Worm (Caenorhabditis elegans) whole organism, L2 larva: ENCODE data around the gene mdt-22.

Experiments used
- C34F6.9 ChIP-seq: fragments of 150-350 bp; optimal IDR thresholded peaks from 2 replicates; lab custom pipeline; 2014; ENCODE audit warnings: missing biosample characterization, missing genetic modification characterization
- F13H6.1 ChIP-seq: sonication (generic microtip); optimal IDR thresholded peaks from 2 replicates; lab custom pipeline; 2016; ENCODE audit warnings: missing genetic modification characterization, missing compliant biosample characterization
- R02D3.7 ChIP-seq: fragments of 150-350 bp; optimal IDR thresholded peaks from 2 replicates; lab custom pipeline; 2014; ENCODE audit warnings: missing biosample characterization, missing genetic modification characterization
- Y55F3AM.14 ChIP-seq: fragments of 200-800 bp; sonication (Bioruptor generic); optimal IDR thresholded peaks from 2 replicates; lab custom pipeline; 2018; ENCODE audit warnings: mild to moderate bottlenecking, missing genetic modification characterization, missing compliant biosample characterization
- ZK546.5 ChIP-seq: sonication (generic microtip); optimal IDR thresholded peaks from 2 replicates; lab custom pipeline; 2017; ENCODE audit warnings: missing biosample characterization, missing genetic modification characterization
- alr-1 ChIP-seq: fragments of 150-350 bp; optimal IDR thresholded peaks from 2 replicates; lab custom pipeline; 2014; ENCODE audit warnings: missing biosample characterization, missing genetic modification characterization
- aly-2 ChIP-seq: fragments of 150-350 bp; optimal IDR thresholded peaks from 2 replicates; lab custom pipeline; 2014; ENCODE audit warnings: missing biosample characterization, missing genetic modification characterization
- ama-1 ChIP-seq: fragments of 150-350 bp; optimal IDR thresholded peaks from 2 replicates; lab custom pipeline; 2018; ENCODE audit warnings: inconsistent platforms
- ceh-16 ChIP-seq: fragments of 150-350 bp; optimal IDR thresholded peaks from 2 replicates; lab custom pipeline; 2014; ENCODE audit warnings: missing biosample characterization, missing genetic modification characterization
- ceh-82 ChIP-seq: fragments of 150-350 bp; optimal IDR thresholded peaks from 2 replicates; lab custom pipeline; 2014; ENCODE audit warnings: missing biosample characterization, missing genetic modification characterization
- crh-2 ChIP-seq: sonication (generic microtip); optimal IDR thresholded peaks from 2 replicates; lab custom pipeline; 2017; ENCODE audit warnings: missing biosample characterization, missing genetic modification characterization
- egl-27 ChIP-seq: sonication (generic microtip); optimal IDR thresholded peaks from 3 replicates; lab custom pipeline; 2017; ENCODE audit warnings: missing biosample characterization, missing genetic modification reagents, missing genetic modification characterization
- elt-1 ChIP-seq: fragments of 150-350 bp; optimal IDR thresholded peaks from 2 replicates; lab custom pipeline; 2014; ENCODE audit warnings: missing biosample characterization, missing genetic modification characterization
- elt-3 ChIP-seq: sonication (generic microtip); optimal IDR thresholded peaks from 2 replicates; lab custom pipeline; 2017; ENCODE audit warnings: missing biosample characterization, missing genetic modification characterization
- fos-1 ChIP-seq: fragments of 150-350 bp; optimal IDR thresholded peaks from 2 replicates; lab custom pipeline; 2014; ENCODE audit warnings: missing biosample characterization, missing genetic modification characterization
- gmeb-1 ChIP-seq: fragments of 150-350 bp; optimal IDR thresholded peaks from 2 replicates; lab custom pipeline; 2014; ENCODE audit warnings: missing biosample characterization, missing genetic modification characterization
- lin-11 ChIP-seq: fragments of 150-350 bp; sonication (generic microtip); optimal IDR thresholded peaks from 2 replicates; lab custom pipeline; 2014; ENCODE audit warnings: missing biosample characterization, missing genetic modification characterization, inconsistent platforms, mixed read lengths
- lin-13 ChIP-seq: fragments of 150-350 bp; optimal IDR thresholded peaks from 2 replicates; lab custom pipeline; 2014; ENCODE audit warnings: missing biosample characterization, missing genetic modification reagents, missing genetic modification characterization
- lsy-2 ChIP-seq, 2 experiments: fragments of 150-350 bp in 1 of 2; sonication (generic microtip) in 1 of 2; optimal IDR thresholded peaks; 2 replicates each; lab custom pipeline; 2014 to 2017; ENCODE audit warnings: missing biosample characterization in 2 of 2, missing genetic modification characterization in 2 of 2
- mbf-1 ChIP-seq: sonication (generic microtip); optimal IDR thresholded peaks from 2 replicates; lab custom pipeline; 2017; ENCODE audit warnings: missing biosample characterization, missing genetic modification characterization
- nhr-10 ChIP-seq: sonication (generic microtip); optimal IDR thresholded peaks from 2 replicates; lab custom pipeline; 2017; ENCODE audit warnings: missing biosample characterization, missing genetic modification characterization
- nhr-11 ChIP-seq: fragments of 150-350 bp; optimal IDR thresholded peaks from 2 replicates; lab custom pipeline; 2014; ENCODE audit warnings: missing biosample characterization, missing genetic modification characterization
- nhr-12 ChIP-seq: fragments of 150-350 bp; optimal IDR thresholded peaks from 2 replicates; lab custom pipeline; 2014; ENCODE audit warnings: missing biosample characterization, missing genetic modification characterization
- nhr-129 ChIP-seq: fragments of 150-350 bp; optimal IDR thresholded peaks from 2 replicates; lab custom pipeline; 2014; ENCODE audit warnings: missing biosample characterization, missing genetic modification characterization
- nhr-21 ChIP-seq: fragments of 150-350 bp; optimal IDR thresholded peaks from 2 replicates; lab custom pipeline; 2014; ENCODE audit warnings: missing biosample characterization, missing genetic modification characterization
- nhr-237 ChIP-seq: fragments of 150-350 bp; optimal IDR thresholded peaks from 2 replicates; lab custom pipeline; 2014; ENCODE audit warnings: missing biosample characterization, missing genetic modification characterization
- nhr-6 ChIP-seq: fragments of 150-350 bp; optimal IDR thresholded peaks from 2 replicates; lab custom pipeline; 2014; ENCODE audit warnings: missing biosample characterization, missing genetic modification characterization
- peb-1 ChIP-seq: fragments of 150-350 bp; optimal IDR thresholded peaks from 2 replicates; lab custom pipeline; 2014; ENCODE audit warnings: missing biosample characterization, missing genetic modification characterization
- sem-4 ChIP-seq: fragments of 150-350 bp; optimal IDR thresholded peaks from 2 replicates; lab custom pipeline; 2014; ENCODE audit warnings: missing biosample characterization, missing genetic modification reagents, missing genetic modification characterization
- skn-1 ChIP-seq: sonication (generic microtip); optimal IDR thresholded peaks from 2 replicates; lab custom pipeline; 2017; ENCODE audit warnings: missing biosample characterization, missing genetic modification characterization
- sma-3 ChIP-seq: sonication (generic microtip); optimal IDR thresholded peaks from 2 replicates; lab custom pipeline; 2016; ENCODE audit warnings: missing genetic modification reagents, missing genetic modification characterization, missing compliant biosample characterization
- sma-9 ChIP-seq, 2 experiments: fragments of 150-350 bp in 1 of 2; sonication (generic microtip) in 1 of 2; optimal IDR thresholded peaks; 2 replicates each; lab custom pipeline; 2014 to 2016; ENCODE audit warnings: missing genetic modification characterization in 2 of 2, mild to moderate bottlenecking in 1 of 2, missing biosample characterization in 1 of 2, missing compliant biosample characterization in 1 of 2, missing genetic modification reagents in 1 of 2, moderate library complexity in 1 of 2
- snpc-4 ChIP-seq: fragments of 150-350 bp; optimal IDR thresholded peaks from 2 replicates; lab custom pipeline; 2014; ENCODE audit warnings: missing biosample characterization, missing genetic modification characterization
- unc-39 ChIP-seq: fragments of 150-350 bp; optimal IDR thresholded peaks from 2 replicates; lab custom pipeline; 2014; ENCODE audit warnings: missing biosample characterization, missing genetic modification characterization
- unc-55 ChIP-seq: fragments of 150-350 bp; sonication (generic microtip); optimal IDR thresholded peaks from 3 replicates; lab custom pipeline; 2014; ENCODE audit warnings: missing biosample characterization, missing genetic modification reagents, missing genetic modification characterization
- unc-62 ChIP-seq: fragments of 150-350 bp; optimal IDR thresholded peaks from 2 replicates; lab custom pipeline; 2014; ENCODE audit warnings: missing biosample characterization, missing genetic modification reagents, missing genetic modification characterization
- ztf-1 ChIP-seq: fragments of 200-800 bp; sonication (Bioruptor generic); conservative IDR thresholded peaks from 2 replicates; pipeline ENCODE4 v1.3.6; 2022; ENCODE audit warnings: missing genetic modification characterization, missing compliant biosample characterization
- ztf-11 ChIP-seq: sonication (generic microtip); optimal IDR thresholded peaks from 2 replicates; lab custom pipeline; 2017; ENCODE audit warnings: missing biosample characterization, missing genetic modification characterization
- ztf-4 ChIP-seq: fragments of 150-350 bp; optimal IDR thresholded peaks from 2 replicates; lab custom pipeline; 2014; ENCODE audit warnings: missing biosample characterization, missing genetic modification characterization

Gene mdt-22

ce11 chrII:10271093-10271492 is 29.9 kb upstream of the mdt-22 start, which contains the start of gene F54B3.4:
Gene F54B3.4 (minus strand): TSS chrII:10271193.
- TF ChIP-seq F13H6.1 (no peak), elt-1 (tag; lab: Kevin White, UChicago) (no peak), fos-1 (tag; lab: Kevin White, UChicago) (no peak), ceh-82 (tag; lab: Kevin White, UChicago) (no peak), nhr-129 (tag; lab: Kevin White, UChicago) (no peak), sem-4 (tag; lab: Kevin White, UChicago) (no peak), mbf-1 (tag; lab: Kevin White, UChicago) (no peak), unc-62 (no peak), ceh-16 (no peak), R02D3.7 (tag; lab: Kevin White, UChicago) (no peak), lin-13 (GFP tag; lab: Kevin White, UChicago) (no peak), unc-39 (tag; lab: Kevin White, UChicago) (no peak), nhr-6 (tag; lab: Kevin White, UChicago) (no peak)

ce11 chrII:10279561-10279960 is 21.5 kb upstream of the mdt-22 start, which contains the start of gene ZK971.1:
Gene ZK971.1 (minus strand): TSS chrII:10279661.
- TF ChIP-seq nhr-129 (tag; lab: Kevin White, UChicago) = no peak
- TF ChIP-seq, all 48 proteins: peak for 0

ce11 chrII:10281674-10282073 is 19.3 kb upstream of the mdt-22 start:
- TF ChIP-seq fos-1 (tag; lab: Kevin White, UChicago) (peak; percentile 3), nhr-10 (tag; lab: Kevin White, UChicago) (no peak)

ce11 chrII:10283145-10283544 is 17.9 kb upstream of the mdt-22 start:
- TF ChIP-seq fos-1 (tag; lab: Kevin White, UChicago) (no peak), lsy-2 (tag; optimal IDR thresholded peaks at IDR 0.05; lab: Kevin White, UChicago) (no peak), ama-1 (lab: Kevin White, UChicago) (no peak), nhr-11 (tag; lab: Kevin White, UChicago) (no peak), lin-13 (GFP tag; lab: Kevin White, UChicago) (no peak), sma-9 (GFP tag; optimal IDR thresholded peaks at IDR 0.05; lab: Kevin White, UChicago) (no peak), sma-9 (tag; optimal IDR thresholded peaks at IDR 0.05; lab: Kevin White, UChicago) (no peak), skn-1 (tag; lab: Kevin White, UChicago) (no peak), unc-55 (no peak), unc-62 (no peak), ZK546.5 (tag; lab: Kevin White, UChicago) (no peak), F13H6.1 (no peak), ztf-4 (tag; lab: Kevin White, UChicago) (no peak), snpc-4 (tag; lab: Kevin White, UChicago) (no peak), R02D3.7 (tag; lab: Kevin White, UChicago) (no peak), egl-27 (tag; lab: Kevin White, UChicago) (no peak)

- TF ChIP-seq aly-2 (no peak), lsy-2 (tag; optimal IDR thresholded peaks at IDR 0.05; lab: Kevin White, UChicago) (peak in 1 of 2 experiments; percentile 3)
These were observed 16.0 kb upstream of the mdt-22 start for ce11 chrII:10284991-10285390.

- no peak for TF ChIP-seq ztf-4 (tag; lab: Kevin White, UChicago)
- peak in 1 of 2 experiments; percentile 32 for TF ChIP-seq lsy-2 (tag; optimal IDR thresholded peaks at IDR 0.05; lab: Kevin White, UChicago)
- TF ChIP-seq snpc-4 (tag; lab: Kevin White, UChicago) = no peak
- TF ChIP-seq nhr-237 = no peak
- no peak for TF ChIP-seq ceh-16
- no peak for TF ChIP-seq skn-1 (tag; lab: Kevin White, UChicago)
- no peak for TF ChIP-seq crh-2
- TF ChIP-seq F13H6.1 = peak; percentile 16
- TF ChIP-seq mbf-1 (tag; lab: Kevin White, UChicago) = no peak
- TF ChIP-seq sma-9 (GFP tag; optimal IDR thresholded peaks at IDR 0.05; lab: Kevin White, UChicago) = no peak
- TF ChIP-seq sma-9 (tag; optimal IDR thresholded peaks at IDR 0.05; lab: Kevin White, UChicago) = no peak
- TF ChIP-seq Y55F3AM.14 (GFP tag; lab: Kevin White, UChicago) = no peak
- peak; percentile 16 for TF ChIP-seq nhr-21 (tag; lab: Kevin White, UChicago)
- TF ChIP-seq gmeb-1 = no peak
- TF ChIP-seq ZK546.5 (tag; lab: Kevin White, UChicago) = no peak
- no peak for TF ChIP-seq ama-1 (lab: Kevin White, UChicago)
- TF ChIP-seq ztf-11 (tag; lab: Kevin White, UChicago) = no peak
- no peak for TF ChIP-seq peb-1 (tag; lab: Kevin White, UChicago)
- no peak for TF ChIP-seq aly-2
- TF ChIP-seq nhr-6 (tag; lab: Kevin White, UChicago) = no peak
- no peak for TF ChIP-seq C34F6.9 (tag; lab: Kevin White, UChicago)
- TF ChIP-seq elt-3 (tag; lab: Kevin White, UChicago) = no peak
- peak; percentile 79 for TF ChIP-seq nhr-129 (tag; lab: Kevin White, UChicago)
- TF ChIP-seq fos-1 (tag; lab: Kevin White, UChicago) = peak; percentile 22
- no peak for TF ChIP-seq nhr-10 (tag; lab: Kevin White, UChicago)
- no peak for TF ChIP-seq ztf-1
- TF ChIP-seq sma-3 (GFP tag; lab: Kevin White, UChicago) = no peak
- TF ChIP-seq lin-11 (tag; lab: Kevin White, UChicago) = no peak
- TF ChIP-seq nhr-11 (tag; lab: Kevin White, UChicago) = no peak
- no peak for TF ChIP-seq sem-4 (tag; lab: Kevin White, UChicago)
- no peak for TF ChIP-seq lin-13 (GFP tag; lab: Kevin White, UChicago)
- TF ChIP-seq nhr-12 (tag; lab: Kevin White, UChicago) = no peak
- no peak for TF ChIP-seq unc-39 (tag; lab: Kevin White, UChicago)
- TF ChIP-seq alr-1 (tag; lab: Kevin White, UChicago) = no peak
These were observed 12.1 kb upstream of the mdt-22 start for ce11 chrII:10288926-10289325.
